Fruit fly (Drosophila melanogaster): ENCODE measurements around the gene CG15399.

The CG15399 gene

dm6 chr2L:2759654-2760053, 11.9 kb downstream of the CG15399 start, which contains the start of the genes HemK2, Snapin and Tnpo-SR (continued):
- TF ChIP-seq otp (GFP tag; IDR thresholded peaks at IDR 0.05): peak; percentile 86
- peak; percentile 70 for TF ChIP-seq CG7987 (GFP tag; optimal IDR thresholded peaks at IDR 0.05)
- peak; percentile 85 for TF ChIP-seq CG10979 (tag; optimal IDR thresholded peaks at IDR 0.05)
- TF ChIP-seq CG3281 (GFP tag; optimal IDR thresholded peaks at IDR 0.05): peak; percentile 87
- TF ChIP-seq dimm (GFP tag; IDR thresholded peaks at IDR 0.05): peak; percentile 72
- TF ChIP-seq CG34422 (GFP tag; IDR thresholded peaks at IDR 0.05): peak; percentile 96
- peak; percentile 91 for TF ChIP-seq gro (GFP tag; optimal IDR thresholded peaks at IDR 0.05)
- peak; percentile 86 for TF ChIP-seq CG8290 (GFP tag; optimal IDR thresholded peaks at IDR 0.05)
- peak; percentile 83 to 92 for TF ChIP-seq CG8290 (tag; optimal IDR thresholded peaks at IDR 0.05)
- no peak for TF ChIP-seq D (optimal IDR thresholded peaks at IDR 0.05)
- TF ChIP-seq D (GFP tag; optimal IDR thresholded peaks at IDR 0.05): peak; percentile 68
- peak; percentile 71 for TF ChIP-seq schlank (tag; optimal IDR thresholded peaks at IDR 0.05)
- TF ChIP-seq trh (GFP tag; optimal IDR thresholded peaks at IDR 0.05): peak; percentile 74
- TF ChIP-seq CG6175 (GFP tag; IDR thresholded peaks at IDR 0.05): peak; percentile 80
- peak; percentile 93 for TF ChIP-seq CG9215 (GFP tag; IDR thresholded peaks at IDR 0.05)
- peak; percentile 82 for TF ChIP-seq Lhr (GFP tag; optimal IDR thresholded peaks at IDR 0.05)
- peak; percentile 69 for TF ChIP-seq CG6854 (GFP tag; optimal IDR thresholded peaks at IDR 0.05)
- TF ChIP-seq zen (tag; optimal IDR thresholded peaks at IDR 0.05): peak; percentile 97
- TF ChIP-seq Rfx (GFP tag; IDR thresholded peaks at IDR 0.05): peak; percentile 97
- TF ChIP-seq CG10431 (GFP tag; optimal IDR thresholded peaks at IDR 0.05): peak; percentile 67
- peak; percentile 98 for TF ChIP-seq sna (GFP tag; IDR thresholded peaks at IDR 0.05; ENCODE audit: partially characterized antibody)
- TF ChIP-seq sc (optimal IDR thresholded peaks at IDR 0.05): no peak
- peak; percentile 71 for TF ChIP-seq sc (GFP tag; optimal IDR thresholded peaks at IDR 0.05)
- TF ChIP-seq run (tag; optimal IDR thresholded peaks at IDR 0.05): peak; percentile 62
- peak; percentile 86 for TF ChIP-seq wor (GFP tag; IDR thresholded peaks at IDR 0.05)
- no peak for TF ChIP-seq TFAM (GFP tag; optimal IDR thresholded peaks at IDR 0.05)
- peak; percentile 81 for TF ChIP-seq exex (tag; optimal IDR thresholded peaks at IDR 0.05)
- peak; percentile 94 for TF ChIP-seq CG18599 (GFP tag; optimal IDR thresholded peaks at IDR 0.05)
- peak; percentile 68 for TF ChIP-seq CG1792 (GFP tag; optimal IDR thresholded peaks at IDR 0.05)
- TF ChIP-seq CG4854 (GFP tag; optimal IDR thresholded peaks at IDR 0.05): peak; percentile 89
- peak; percentile 88 for TF ChIP-seq esg (GFP tag; conservative IDR thresholded peaks at IDR 0.05)
- TF ChIP-seq Hsf (GFP tag; optimal IDR thresholded peaks at IDR 0.05): peak; percentile 93
- TF ChIP-seq CG7271 (tag; optimal IDR thresholded peaks at IDR 0.05): peak; percentile 73
- TF ChIP-seq CG9932 (GFP tag; IDR thresholded peaks at IDR 0.05): peak; percentile 97
- TF ChIP-seq dmrt11E (tag; optimal IDR thresholded peaks at IDR 0.05): peak; percentile 90
- peak; percentile 88 for TF ChIP-seq az2 (GFP tag; optimal IDR thresholded peaks at IDR 0.05)
- TF ChIP-seq Sry-β (GFP tag; optimal IDR thresholded peaks at IDR 0.05): peak; percentile 68
- peak; percentile 92 for TF ChIP-seq CG6689 (GFP tag; IDR thresholded peaks at IDR 0.05)
- peak; percentile 89 for TF ChIP-seq CG17612 (GFP tag; IDR thresholded peaks at IDR 0.05)
- peak; percentile 72; the same call in 1 of the 2 replicates for TF ChIP-seq sim (GFP tag; IDR thresholded peaks at IDR 0.05)
- peak; percentile 68 for TF ChIP-seq Nf-YB (GFP tag; optimal IDR thresholded peaks at IDR 0.05)
- peak; percentile 83 for TF ChIP-seq CG6683 (GFP tag; optimal IDR thresholded peaks at IDR 0.05)
- TF ChIP-seq CG10267 (tag; optimal IDR thresholded peaks at IDR 0.05): peak; percentile 88
- TF ChIP-seq HLH3B (GFP tag; IDR thresholded peaks at IDR 0.05): peak; percentile 87
- peak; percentile 61 for TF ChIP-seq shn (GFP tag; optimal IDR thresholded peaks at IDR 0.05)
- TF ChIP-seq mirr (GFP tag; optimal IDR thresholded peaks at IDR 0.05): peak; percentile 76
- TF ChIP-seq CG32772 (GFP tag; IDR thresholded peaks at IDR 0.05): peak; percentile 92
- TF ChIP-seq Camta (GFP tag; optimal IDR thresholded peaks at IDR 0.05): peak; percentile 83
- TF ChIP-seq CG7839 (tag; optimal IDR thresholded peaks at IDR 0.05): peak; percentile 92
- peak; percentile 95 for TF ChIP-seq MBD-R2 (GFP tag; IDR thresholded peaks at IDR 0.05)
- peak; percentile 67 for TF ChIP-seq psq (GFP tag; optimal IDR thresholded peaks at IDR 0.05)
- peak; percentile 73 for TF ChIP-seq D19B (GFP tag; optimal IDR thresholded peaks at IDR 0.05)

All from whole organism, embryonic.